Fruit fly (Drosophila melanogaster) whole organism, adult: Measurements from ENCODE around the gene wol.

Source experiments
- CG1620 ChIP-seq: fragments of 200-800 bp; sonication (Bioruptor generic); optimal IDR thresholded peaks from 2 replicates; lab custom pipeline; 2016; ENCODE audit warnings: missing biosample characterization, missing genetic modification characterization
- CG7045 ChIP-seq: fragments of 200-800 bp; sonication (Bioruptor generic); optimal IDR thresholded peaks from 2 replicates; lab custom pipeline; 2017; ENCODE audit warnings: missing biosample characterization, mild to moderate bottlenecking, missing genetic modification characterization
- Clk ChIP-seq: fragments of 200-800 bp; sonication (Bioruptor generic); optimal IDR thresholded peaks from 2 replicates; lab custom pipeline; 2017; ENCODE audit warnings: missing biosample characterization, missing genetic modification characterization
- Crg-1 ChIP-seq: fragments of 200-800 bp; sonication (Bioruptor generic); optimal IDR thresholded peaks from 2 replicates; lab custom pipeline; 2016; ENCODE audit warnings: missing biosample characterization, missing genetic modification characterization
- Hr96 ChIP-seq: fragments of 200-800 bp; sonication (Bioruptor generic); optimal IDR thresholded peaks from 2 replicates; lab custom pipeline; 2016; ENCODE audit warnings: missing biosample characterization, missing genetic modification characterization
- cnc ChIP-seq, 2 experiments: fragments of >200 bp; optimal IDR thresholded peaks; 2 replicates each; lab custom pipeline; 2017
- pad ChIP-seq: fragments of 200-800 bp; sonication (Bioruptor generic); optimal IDR thresholded peaks from 3 replicates; lab custom pipeline; 2017; ENCODE audit warnings: missing biosample characterization, missing genetic modification characterization, mild to moderate bottlenecking, moderate library complexity, missing genetic modification reagents
- tj ChIP-seq: fragments of 200-800 bp; sonication (Bioruptor generic); optimal IDR thresholded peaks from 3 replicates; lab custom pipeline; 2017; ENCODE audit warnings: missing biosample characterization, mild to moderate bottlenecking, missing genetic modification characterization, moderate library complexity

DNA sequence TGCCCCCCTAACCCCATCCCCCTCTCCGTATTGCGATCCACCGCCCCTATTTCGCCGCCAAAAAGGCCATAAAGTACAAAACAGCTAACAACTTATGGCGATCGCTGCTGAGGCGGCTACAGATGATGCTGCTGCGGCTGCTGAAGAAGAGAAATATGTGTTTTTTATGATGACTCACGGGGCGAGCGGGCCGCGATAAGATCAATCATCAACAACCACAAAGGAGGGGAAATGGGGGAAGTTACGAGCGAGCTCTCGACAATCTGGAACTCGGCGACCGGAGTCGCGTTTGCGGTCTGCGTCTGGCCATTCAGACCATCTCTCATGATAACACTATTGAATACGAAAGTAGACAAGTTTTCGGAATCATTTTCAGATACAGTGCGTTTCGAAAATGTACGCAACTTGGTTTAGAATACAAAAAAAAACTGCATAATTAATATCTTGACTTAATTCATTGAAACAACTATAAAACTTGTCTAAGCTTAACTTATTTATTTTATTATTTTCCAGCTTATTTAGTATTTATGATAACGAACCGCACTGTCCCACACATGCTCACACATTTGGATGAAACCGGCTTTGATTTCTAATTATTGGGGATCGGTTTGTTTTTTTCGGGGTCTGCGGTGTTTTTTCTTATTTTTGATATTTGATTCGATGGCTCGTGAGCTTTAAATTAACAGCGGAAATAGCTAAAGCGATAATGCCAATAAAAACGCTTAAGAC, 10.5 kb downstream of the wol start:
- TF ChIP-seq pad (GFP tag; lab: Kevin White, UChicago) = no peak
- no peak for TF ChIP-seq CG7045 (GFP tag; lab: Kevin White, UChicago)
- TF ChIP-seq cnc (optimal IDR thresholded peaks at IDR 0.05; lab: Kevin White, UChicago) = no peak
- TF ChIP-seq Clk (GFP tag; lab: Kevin White, UChicago) = no peak
- TF ChIP-seq Crg-1 (GFP tag; lab: Kevin White, UChicago) = no peak
- no peak for TF ChIP-seq tj (GFP tag; lab: Kevin White, UChicago)
- no peak for TF ChIP-seq Hr96
- no peak for TF ChIP-seq CG1620 (GFP tag; lab: Kevin White, UChicago)
